Fruit fly (Drosophila melanogaster) whole organism, wandering third instar larva: ENCODE data around the gene CG3808.

Source experiments
- Abd-B ChIP-seq: fragments of >200 bp; optimal IDR thresholded peaks from 2 replicates; lab custom pipeline; 2017; ENCODE audit warnings: missing biosample characterization, missing genetic modification characterization
- CG32264 ChIP-seq: fragments of 200-800 bp; sonication (Bioruptor generic); optimal IDR thresholded peaks from 2 replicates; lab custom pipeline; 2016; ENCODE audit warnings: missing biosample characterization, missing genetic modification characterization
- CrebA ChIP-seq: fragments of 200-800 bp; sonication (Bioruptor generic); optimal IDR thresholded peaks from 2 replicates; lab custom pipeline; 2016; ENCODE audit warnings: missing biosample characterization, mild to moderate bottlenecking, missing genetic modification characterization, borderline replicate concordance
- GATAd ChIP-seq: sonication (Bioruptor generic); optimal IDR thresholded peaks from 2 replicates; lab custom pipeline; 2016; ENCODE audit warnings: missing biosample characterization, missing genetic modification characterization
- HLH106 ChIP-seq: fragments of 200-800 bp; optimal IDR thresholded peaks from 3 replicates; lab custom pipeline; 2019; ENCODE audit warnings: missing biosample characterization, mild to moderate bottlenecking, missing genetic modification characterization, moderate library complexity
- Hnf4 ChIP-seq: fragments of 200-800 bp; sonication (Bioruptor generic); optimal IDR thresholded peaks from 2 replicates; lab custom pipeline; 2016; ENCODE audit warnings: missing biosample characterization, mild to moderate bottlenecking, missing genetic modification characterization
- Hr83 ChIP-seq: fragments of 200-300 bp; sonication (Bioruptor generic); optimal IDR thresholded peaks from 2 replicates; lab custom pipeline; 2016; ENCODE audit warnings: missing biosample characterization, mild to moderate bottlenecking, missing genetic modification characterization, moderate library complexity; ENCODE audit not compliant: poor library complexity, severe bottlenecking
- Mio ChIP-seq: sonication (Bioruptor generic); optimal IDR thresholded peaks from 2 replicates; lab custom pipeline; 2016; ENCODE audit warnings: missing biosample characterization, missing genetic modification characterization
- Myc ChIP-seq: fragments of >200 bp; optimal IDR thresholded peaks from 2 replicates; lab custom pipeline; 2017
- N ChIP-seq: fragments of >200 bp; optimal IDR thresholded peaks from 2 replicates; lab custom pipeline; 2018; ENCODE audit warnings: missing biosample characterization, missing external identifiers, missing genetic modification characterization
- OdsH ChIP-seq: fragments of 200-800 bp; sonication (Bioruptor generic); optimal IDR thresholded peaks from 2 replicates; lab custom pipeline; 2016; ENCODE audit warnings: missing biosample characterization, mild to moderate bottlenecking, missing genetic modification characterization
- Rel ChIP-seq, 2 experiments: fragments of 200-800 bp; sonication (Bioruptor generic) in 1 of 2; optimal IDR thresholded peaks; 2 replicates in 1 of 2; 3 replicates in 1 of 2; lab custom pipeline; 2016 to 2019; ENCODE audit warnings: mild to moderate bottlenecking in 2 of 2, missing biosample characterization in 2 of 2, missing genetic modification characterization in 2 of 2, moderate library complexity in 1 of 2
- Sp1 ChIP-seq: fragments of 200-800 bp; sonication (Bioruptor generic); optimal IDR thresholded peaks from 3 replicates; lab custom pipeline; 2019; ENCODE audit warnings: missing biosample characterization, mild to moderate bottlenecking, missing genetic modification characterization, moderate library complexity
- Vsx2 ChIP-seq: fragments of 200-300, 225-300 bp; sonication (Bioruptor generic); optimal IDR thresholded peaks from 2 replicates; lab custom pipeline; 2018; ENCODE audit warnings: missing biosample characterization, missing genetic modification characterization; ENCODE audit not compliant: partially characterized antibody
- br ChIP-seq: fragments of 200-800 bp; sonication (Bioruptor generic); optimal IDR thresholded peaks from 2 replicates; lab custom pipeline; 2016; ENCODE audit warnings: missing biosample characterization, missing genetic modification characterization
- dl ChIP-seq, 2 experiments: fragments of 175-275, 200-275 bp in 1 of 2; fragments of 200-275 bp in 1 of 2; sonication (Bioruptor generic); optimal IDR thresholded peaks; lab custom pipeline; 2018; ENCODE audit warnings: mild to moderate bottlenecking in 2 of 2, missing biosample characterization in 2 of 2, missing genetic modification characterization in 2 of 2, moderate library complexity in 2 of 2; ENCODE audit not compliant: partially characterized antibody in 2 of 2, insufficient read depth in 1 of 2
- ey ChIP-seq: fragments of 200-800 bp; sonication (Bioruptor generic); optimal IDR thresholded peaks from 2 replicates; lab custom pipeline; 2016; ENCODE audit warnings: missing biosample characterization, missing genetic modification characterization
- foxo ChIP-seq, 2 experiments: fragments of 200-800 bp; sonication (Bioruptor generic); optimal IDR thresholded peaks; 2 replicates in 1 of 2; 3 replicates in 1 of 2; lab custom pipeline; 2016 to 2017; ENCODE audit warnings: missing biosample characterization in 2 of 2, missing genetic modification characterization in 2 of 2
- fru ChIP-seq: fragments of 200-800 bp; sonication (Bioruptor generic); optimal IDR thresholded peaks from 3 replicates; lab custom pipeline; 2016; ENCODE audit warnings: missing biosample characterization, mild to moderate bottlenecking, missing genetic modification characterization
- h ChIP-seq: fragments of 200-800 bp; sonication (Bioruptor generic); optimal IDR thresholded peaks from 3 replicates; lab custom pipeline; 2016; ENCODE audit warnings: missing biosample characterization, mild to moderate bottlenecking, missing genetic modification characterization
- lola ChIP-seq: fragments of >200 bp; optimal IDR thresholded peaks from 2 replicates; lab custom pipeline; 2017; ENCODE audit warnings: missing biosample characterization, missing genetic modification characterization
- pan ChIP-seq: fragments of >200 bp; optimal IDR thresholded peaks from 2 replicates; lab custom pipeline; 2017
- sv ChIP-seq: fragments of 200-800 bp; sonication (Bioruptor generic); optimal IDR thresholded peaks from 3 replicates; lab custom pipeline; 2016; ENCODE audit warnings: missing biosample characterization, missing genetic modification characterization
- woc ChIP-seq: sonication (Bioruptor generic); optimal IDR thresholded peaks from 2 replicates; lab custom pipeline; 2016; ENCODE audit warnings: missing biosample characterization, mild to moderate bottlenecking, missing genetic modification characterization

Gene CG3808

DNA sequence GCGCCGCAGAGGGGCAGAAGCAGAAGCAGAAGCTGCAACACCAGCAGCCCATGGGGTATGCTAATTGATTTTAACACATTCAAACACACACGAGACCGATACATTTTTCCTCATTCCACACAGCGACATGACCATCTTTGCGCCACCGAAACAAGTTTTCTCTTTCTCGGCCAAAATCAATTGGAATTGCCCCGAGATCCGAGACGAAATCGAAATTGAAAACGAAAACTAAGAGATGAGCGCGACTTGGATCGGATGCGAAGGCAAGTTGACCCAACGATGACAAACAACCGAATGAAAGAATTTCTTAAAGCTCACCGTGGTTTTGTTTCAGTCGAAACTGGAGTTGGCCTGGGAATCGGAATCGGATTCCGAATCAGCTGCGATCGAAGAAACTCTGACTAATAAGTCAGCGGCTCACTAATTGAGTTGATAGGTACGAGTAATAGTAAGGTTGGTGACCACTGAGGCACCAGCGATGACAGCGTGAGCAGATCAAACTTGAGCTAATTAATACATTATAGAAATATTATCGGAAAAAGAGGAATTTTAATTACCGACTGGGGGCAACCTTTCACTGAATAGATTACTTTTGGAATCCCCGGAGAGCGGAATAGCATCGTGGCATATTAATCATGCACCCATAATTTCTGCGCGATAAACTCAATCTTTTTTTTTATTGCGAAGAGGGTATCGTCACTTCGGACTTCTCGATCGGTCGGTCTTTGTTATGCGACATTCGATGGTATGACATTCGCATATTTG lies 12.2 kb downstream of the CG3808 start, which contains the start of gene CG11619:
TSS of gene CG11619 (minus strand) at position 269 of the 765 bp plus-strand sequence.
- TF ChIP-seq fru (GFP tag; lab: Kevin White, UChicago) (peak; percentile 1), woc (GFP tag; lab: Kevin White, UChicago) (peak; percentile 29), ey (GFP tag; lab: Kevin White, UChicago) (peak; percentile 16), Rel (GFP tag; optimal IDR thresholded peaks at IDR 0.05; lab: Kevin White, UChicago) (no peak), Rel (tag; optimal IDR thresholded peaks at IDR 0.05; lab: Kevin White, UChicago) (peak; percentile 48), GATAd (GFP tag; lab: Kevin White, UChicago) (no peak)

- TF ChIP-seq Vsx2 (GFP tag; lab: Kevin White, UChicago) (no peak), lola (no peak), dl (GFP tag; optimal IDR thresholded peaks at IDR 0.05; lab: Kevin White, UChicago; ENCODE audit: insufficient read depth in 1 of 2, partially characterized antibody in 2 of 2) (no peak), N (GFP tag; lab: Kevin White, UChicago) (no peak)
Observed at dm6 chr3L:18984661-18985060, 15.7 kb downstream of the CG3808 start, which contains the start of gene CG14075. Gene CG14075, plus strand, starts transcription at chr3L:18984961.

- TF ChIP-seq fru (GFP tag; lab: Kevin White, UChicago) (peak; percentile 18), dl (GFP tag; optimal IDR thresholded peaks at IDR 0.05; lab: Kevin White, UChicago; ENCODE audit: insufficient read depth in 1 of 2, partially characterized antibody in 2 of 2) (no peak), Sp1 (GFP tag; lab: Kevin White, UChicago) (peak; percentile 12), CG32264 (no peak), Hr83 (GFP tag; lab: Kevin White, UChicago) (no peak), h (GFP tag; lab: Kevin White, UChicago) (peak; percentile 4), Myc (lab: Kevin White, UChicago) (no peak), ey (GFP tag; lab: Kevin White, UChicago) (peak; percentile 15), Hnf4 (GFP tag; lab: Kevin White, UChicago) (no peak), OdsH (GFP tag; lab: Kevin White, UChicago) (peak; percentile 16), foxo (GFP tag; optimal IDR thresholded peaks at IDR 0.05; lab: Kevin White, UChicago) (peak in 1 of 2 experiments; percentile 26)
Observed at dm6 chr3L:18976720-18977119, 23.7 kb downstream of the CG3808 start.

DNA sequence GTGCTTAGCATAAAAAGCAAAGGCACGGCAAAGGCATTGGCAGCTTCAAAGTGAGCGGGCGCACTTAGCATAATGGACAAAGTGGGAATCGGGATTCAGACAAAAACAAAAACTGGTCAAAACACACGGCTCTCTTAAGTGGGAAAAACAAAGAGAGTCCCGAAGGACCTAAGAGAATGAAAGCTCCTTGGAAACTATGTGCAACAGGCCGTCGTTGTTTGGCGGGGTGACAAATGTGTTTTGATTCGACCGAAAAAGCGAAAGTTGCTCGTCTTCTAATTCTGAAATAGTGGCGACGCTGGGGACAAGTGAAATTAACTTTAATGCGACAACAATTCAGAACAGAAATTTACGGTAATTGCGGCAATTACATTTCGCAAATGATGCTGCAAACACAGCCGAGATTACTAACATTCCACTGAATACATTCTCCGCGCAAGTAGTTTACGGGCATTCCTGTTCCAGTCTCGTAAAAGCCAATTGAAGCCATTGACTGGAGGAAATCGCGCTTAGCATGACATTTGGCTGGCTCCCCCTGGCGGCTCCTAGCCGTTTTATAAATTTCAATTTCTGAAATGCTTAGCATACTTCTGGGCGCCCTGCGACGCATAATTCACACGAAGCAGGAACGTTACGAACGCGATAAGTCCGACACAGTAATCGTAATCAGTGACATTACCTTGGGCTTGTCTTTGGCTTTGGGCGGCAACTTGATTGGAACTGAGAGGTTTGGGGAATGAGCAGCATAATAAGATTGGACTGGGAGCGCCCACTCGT lies 32.0 kb downstream of the CG3808 start:
- TF ChIP-seq Vsx2 (GFP tag; lab: Kevin White, UChicago): no peak
- no peak for TF ChIP-seq CrebA (GFP tag; lab: Kevin White, UChicago)
- TF ChIP-seq Hnf4 (GFP tag; lab: Kevin White, UChicago): no peak
- TF ChIP-seq fru (GFP tag; lab: Kevin White, UChicago): no peak
- no peak for TF ChIP-seq br (GFP tag; lab: Kevin White, UChicago)
- TF ChIP-seq sv (GFP tag; lab: Kevin White, UChicago): no peak
- TF ChIP-seq Myc (lab: Kevin White, UChicago): peak; percentile 3

DNA sequence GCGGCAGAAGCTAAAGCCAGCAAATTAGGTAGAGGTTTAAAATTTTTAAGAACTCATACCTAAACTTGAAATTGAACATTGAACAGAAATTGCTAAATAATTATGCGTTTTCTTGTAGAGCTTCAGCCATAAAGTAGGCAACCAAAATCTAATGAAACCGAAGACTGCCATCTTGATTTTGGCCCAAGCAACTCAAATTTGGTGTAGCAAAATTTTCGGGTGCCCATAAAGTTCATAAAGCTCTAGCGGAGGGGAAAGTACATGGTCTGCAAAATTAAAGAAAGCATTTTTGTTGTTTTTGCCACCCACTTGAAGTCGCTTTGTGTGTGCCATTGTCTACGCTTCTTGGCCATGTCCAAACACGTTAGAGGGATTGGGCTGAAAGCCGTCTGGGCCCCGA lies 43.4 kb downstream of the CG3808 start:
- peak; percentile 3 for TF ChIP-seq pan (lab: Kevin White, UChicago)
- TF ChIP-seq HLH106 (tag; lab: Kevin White, UChicago): no peak
- TF ChIP-seq foxo (GFP tag; optimal IDR thresholded peaks at IDR 0.05; lab: Kevin White, UChicago): no peak
- TF ChIP-seq N (GFP tag; lab: Kevin White, UChicago): peak; percentile 79
- peak; percentile 66 for TF ChIP-seq Myc (lab: Kevin White, UChicago)
- no peak for TF ChIP-seq GATAd (GFP tag; lab: Kevin White, UChicago)

- peak in 1 of 2 experiments; percentile 26 for TF ChIP-seq dl (GFP tag; optimal IDR thresholded peaks at IDR 0.05; lab: Kevin White, UChicago; ENCODE audit: insufficient read depth in 1 of 2, partially characterized antibody in 2 of 2)
- peak; percentile 56 for TF ChIP-seq fru (GFP tag; lab: Kevin White, UChicago)
- no peak for TF ChIP-seq Abd-B (GFP tag; lab: Kevin White, UChicago)
- TF ChIP-seq Mio (GFP tag; lab: Kevin White, UChicago): no peak
- peak; percentile 37 for TF ChIP-seq woc (GFP tag; lab: Kevin White, UChicago)
Observed at dm6 chr3L:18952399-18952798, 48.0 kb downstream of the CG3808 start.
